1 fruit fly cellular context compared by ENCODE assay signal in genomic region chrX:18237886-18238285, dm6.
TF ChIP-seq lines count a peak whose summit lies in the region.

No protein-coding gene starts in this region.

TF ChIP-seq in whole organism, embryonic, 481 proteins besides CTCF, POLR2A, EP300 and RAD21 (continued from another document and continues in another):
- TF ChIP-seq CG3726 (GFP tag; IDR thresholded peaks at IDR 0.05; lab: Robert Waterston, UW): no peak
- no peak for TF ChIP-seq nau (GFP tag; optimal IDR thresholded peaks at IDR 0.05; lab: Kevin White, UChicago)
- TF ChIP-seq CG15011 (GFP tag; optimal IDR thresholded peaks at IDR 0.05; lab: Kevin White, UChicago): no peak
- no peak for TF ChIP-seq CG1603 (tag; optimal IDR thresholded peaks at IDR 0.05; lab: Kevin White, UChicago)
- TF ChIP-seq stwl (tag; optimal IDR thresholded peaks at IDR 0.05; lab: Kevin White, UChicago): no peak
- no peak for TF ChIP-seq repo (GFP tag; optimal IDR thresholded peaks at IDR 0.05; lab: Kevin White, UChicago)
- no peak for TF ChIP-seq org-1 (GFP tag; optimal IDR thresholded peaks at IDR 0.05; lab: Kevin White, UChicago)
- TF ChIP-seq Pdp1 (GFP tag; optimal IDR thresholded peaks at IDR 0.05; lab: Kevin White, UChicago): no peak
- no peak for TF ChIP-seq CG3163 (GFP tag; optimal IDR thresholded peaks at IDR 0.05; lab: Kevin White, UChicago)
- no peak for TF ChIP-seq CG13775 (GFP tag; optimal IDR thresholded peaks at IDR 0.05; lab: Kevin White, UChicago)
- TF ChIP-seq mirr (GFP tag; optimal IDR thresholded peaks at IDR 0.05; lab: Kevin White, UChicago): no peak
- TF ChIP-seq klu (GFP tag; IDR thresholded peaks at IDR 0.05; lab: Robert Waterston, UW): no peak
- TF ChIP-seq CG1602 (GFP tag; optimal IDR thresholded peaks at IDR 0.05; lab: Kevin White, UChicago): no peak
- no peak for TF ChIP-seq eyg (GFP tag; optimal IDR thresholded peaks at IDR 0.05; lab: Kevin White, UChicago)
- no peak for TF ChIP-seq en (GFP tag; optimal IDR thresholded peaks at IDR 0.05; lab: Kevin White, UChicago)
- no peak for TF ChIP-seq sob (GFP tag; IDR thresholded peaks at IDR 0.05; lab: Robert Waterston, UW)
- no peak for TF ChIP-seq CG7556 (GFP tag; optimal IDR thresholded peaks at IDR 0.05; lab: Kevin White, UChicago)
- no peak for TF ChIP-seq D19A (tag; optimal IDR thresholded peaks at IDR 0.05; lab: Kevin White, UChicago)
- no peak for TF ChIP-seq CG14667 (GFP tag; IDR thresholded peaks at IDR 0.05; lab: Robert Waterston, UW)
- TF ChIP-seq salm (tag; optimal IDR thresholded peaks at IDR 0.05; lab: Kevin White, UChicago): no peak
- TF ChIP-seq CG7357 (GFP tag; IDR thresholded peaks at IDR 0.05; lab: Robert Waterston, UW): no peak
- no peak for TF ChIP-seq da (GFP tag; optimal IDR thresholded peaks at IDR 0.05; lab: Kevin White, UChicago)
- no peak for TF ChIP-seq vfl (GFP tag; optimal IDR thresholded peaks at IDR 0.05; lab: Kevin White, UChicago)
- no peak for TF ChIP-seq CG15479 (GFP tag; optimal IDR thresholded peaks at IDR 0.05; lab: Kevin White, UChicago)
- no peak for TF ChIP-seq Deaf1 (tag; optimal IDR thresholded peaks at IDR 0.05; lab: Kevin White, UChicago)
- TF ChIP-seq Gsc (GFP tag; IDR thresholded peaks at IDR 0.05; lab: Robert Waterston, UW): no peak
- no peak for TF ChIP-seq ssp (GFP tag; IDR thresholded peaks at IDR 0.05; lab: Robert Waterston, UW)
- no peak for TF ChIP-seq CG4854 (GFP tag; optimal IDR thresholded peaks at IDR 0.05; lab: Kevin White, UChicago)
- no peak for TF ChIP-seq ranshi (GFP tag; IDR thresholded peaks at IDR 0.05; lab: Robert Waterston, UW)
- TF ChIP-seq CG9727 (GFP tag; optimal IDR thresholded peaks at IDR 0.05; lab: Kevin White, UChicago): no peak
- no peak for TF ChIP-seq BEAF-32 (GFP tag; optimal IDR thresholded peaks at IDR 0.05; lab: Kevin White, UChicago)
- no peak for TF ChIP-seq CG8478 (optimal IDR thresholded peaks at IDR 0.05; lab: Kevin White, UChicago)
- no peak for TF ChIP-seq gfzf (GFP tag; optimal IDR thresholded peaks at IDR 0.05; lab: Kevin White, UChicago)
- peak; percentile 68 for TF ChIP-seq Blimp-1 (GFP tag; optimal IDR thresholded peaks at IDR 0.05; lab: Kevin White, UChicago)
- TF ChIP-seq CG14710 (tag; optimal IDR thresholded peaks at IDR 0.05; lab: Kevin White, UChicago): peak; percentile 36
- no peak for TF ChIP-seq CoRest (tag; optimal IDR thresholded peaks at IDR 0.05; lab: Kevin White, UChicago)
- TF ChIP-seq PHDP (tag; optimal IDR thresholded peaks at IDR 0.05; lab: Kevin White, UChicago): no peak
- TF ChIP-seq dmrt99B (tag; optimal IDR thresholded peaks at IDR 0.05; lab: Kevin White, UChicago): peak; percentile 25
- no peak for TF ChIP-seq p53 (GFP tag; optimal IDR thresholded peaks at IDR 0.05; lab: Kevin White, UChicago)
- TF ChIP-seq vvl (GFP tag; IDR thresholded peaks at IDR 0.05; lab: Robert Waterston, UW): no peak
- TF ChIP-seq Taf1 (GFP tag; IDR thresholded peaks at IDR 0.05; lab: Robert Waterston, UW): no peak
- no peak for TF ChIP-seq CG16815 (GFP tag; optimal IDR thresholded peaks at IDR 0.05; lab: Kevin White, UChicago)
- no peak for TF ChIP-seq HmgZ (tag; optimal IDR thresholded peaks at IDR 0.05; lab: Kevin White, UChicago)
- TF ChIP-seq so (GFP tag; IDR thresholded peaks at IDR 0.05; lab: Robert Waterston, UW): no peak
- TF ChIP-seq BtbVII (GFP tag; optimal IDR thresholded peaks at IDR 0.05; lab: Kevin White, UChicago): no peak
- no peak for TF ChIP-seq sisA (GFP tag; IDR thresholded peaks at IDR 0.05; lab: Robert Waterston, UW)
- TF ChIP-seq run (tag; optimal IDR thresholded peaks at IDR 0.05; lab: Kevin White, UChicago): no peak
- no peak for TF ChIP-seq emc (GFP tag; optimal IDR thresholded peaks at IDR 0.05; lab: Kevin White, UChicago)
- TF ChIP-seq dati (GFP tag; IDR thresholded peaks at IDR 0.05; lab: Robert Waterston, UW): no peak
- TF ChIP-seq CG5953 (GFP tag; IDR thresholded peaks at IDR 0.05; lab: Robert Waterston, UW): no peak
- peak; percentile 53 for TF ChIP-seq CG2875 (GFP tag; optimal IDR thresholded peaks at IDR 0.05; lab: Kevin White, UChicago)
- TF ChIP-seq grn (GFP tag; optimal IDR thresholded peaks at IDR 0.05; lab: Kevin White, UChicago): no peak
- no peak for TF ChIP-seq zfh2 (GFP tag; optimal IDR thresholded peaks at IDR 0.05; lab: Kevin White, UChicago)
- TF ChIP-seq NK7.1 (GFP tag; optimal IDR thresholded peaks at IDR 0.05; lab: Kevin White, UChicago): no peak
- TF ChIP-seq bowl (GFP tag; IDR thresholded peaks at IDR 0.05; lab: Robert Waterston, UW): no peak
- TF ChIP-seq Usf (GFP tag; optimal IDR thresholded peaks at IDR 0.05; lab: Kevin White, UChicago): no peak
- TF ChIP-seq Bteb2 (GFP tag; optimal IDR thresholded peaks at IDR 0.05; lab: Kevin White, UChicago): no peak
- no peak for TF ChIP-seq kah (GFP tag; optimal IDR thresholded peaks at IDR 0.05; lab: Kevin White, UChicago)
- TF ChIP-seq Hsf (GFP tag; optimal IDR thresholded peaks at IDR 0.05; lab: Kevin White, UChicago): no peak
- no peak for TF ChIP-seq hth (optimal IDR thresholded peaks at IDR 0.05; lab: Kevin White, UChicago)
- TF ChIP-seq Sry-β (GFP tag; optimal IDR thresholded peaks at IDR 0.05; lab: Kevin White, UChicago): peak; percentile 21
- TF ChIP-seq tap (tag; optimal IDR thresholded peaks at IDR 0.05; lab: Kevin White, UChicago): no peak
- TF ChIP-seq crol (GFP tag; IDR thresholded peaks at IDR 0.05; lab: Robert Waterston, UW): no peak
- no peak for TF ChIP-seq Neu2 (GFP tag; optimal IDR thresholded peaks at IDR 0.05; lab: Kevin White, UChicago; ENCODE audit: borderline replicate concordance)
- peak; percentile 47 for TF ChIP-seq wek (GFP tag; optimal IDR thresholded peaks at IDR 0.05; lab: Kevin White, UChicago)
- TF ChIP-seq Bgb (GFP tag; IDR thresholded peaks at IDR 0.05; lab: Robert Waterston, UW; ENCODE audit: partially characterized antibody): no peak
- no peak for TF ChIP-seq CG2116 (GFP tag; optimal IDR thresholded peaks at IDR 0.05; lab: Kevin White, UChicago)
- TF ChIP-seq jing (GFP tag; optimal IDR thresholded peaks at IDR 0.05; lab: Kevin White, UChicago): no peak
- TF ChIP-seq cato (GFP tag; optimal IDR thresholded peaks at IDR 0.05; lab: Kevin White, UChicago; ENCODE audit: borderline replicate concordance): no peak
- no peak for TF ChIP-seq tll (GFP tag; optimal IDR thresholded peaks at IDR 0.05; lab: Kevin White, UChicago)
- peak; percentile 28; the same call in 1 of the 2 replicates for TF ChIP-seq Awh (GFP tag; IDR thresholded peaks at IDR 0.05; lab: Robert Waterston, UW)
- TF ChIP-seq ham (GFP tag; IDR thresholded peaks at IDR 0.05; lab: Robert Waterston, UW): no peak
- no peak for TF ChIP-seq Atf6 (GFP tag; IDR thresholded peaks at IDR 0.05; lab: Robert Waterston, UW)
- no peak for TF ChIP-seq cas (GFP tag; IDR thresholded peaks at IDR 0.05; lab: Robert Waterston, UW)
- TF ChIP-seq nerfin-2 (GFP tag; IDR thresholded peaks at IDR 0.05; lab: Robert Waterston, UW; ENCODE audit: partially characterized antibody): no peak
- no peak for TF ChIP-seq CHES-1-like (GFP tag; optimal IDR thresholded peaks at IDR 0.05; lab: Kevin White, UChicago)
- TF ChIP-seq CG7928 (GFP tag; optimal IDR thresholded peaks at IDR 0.05; lab: Kevin White, UChicago): no peak
- no peak for TF ChIP-seq CG12104 (GFP tag; optimal IDR thresholded peaks at IDR 0.05; lab: Kevin White, UChicago)
- no peak for TF ChIP-seq CG10565 (GFP tag; optimal IDR thresholded peaks at IDR 0.05; lab: Kevin White, UChicago)
- TF ChIP-seq CG10431 (GFP tag; optimal IDR thresholded peaks at IDR 0.05; lab: Kevin White, UChicago): peak; percentile 46
- no peak for TF ChIP-seq CG8089 (GFP tag; optimal IDR thresholded peaks at IDR 0.05; lab: Kevin White, UChicago)
- TF ChIP-seq slou (GFP tag; optimal IDR thresholded peaks at IDR 0.05; lab: Kevin White, UChicago): no peak
- no peak for TF ChIP-seq CG9932 (GFP tag; IDR thresholded peaks at IDR 0.05; lab: Robert Waterston, UW)
- peak; percentile 28 for TF ChIP-seq gem (tag; optimal IDR thresholded peaks at IDR 0.05; lab: Kevin White, UChicago)
- no peak for TF ChIP-seq CG9437 (GFP tag; optimal IDR thresholded peaks at IDR 0.05; lab: Kevin White, UChicago)
- no peak for TF ChIP-seq lmd (GFP tag; IDR thresholded peaks at IDR 0.05; lab: Robert Waterston, UW)
- no peak for TF ChIP-seq Ets97D (GFP tag; optimal IDR thresholded peaks at IDR 0.05; lab: Kevin White, UChicago)
- no peak for TF ChIP-seq Doc3 (GFP tag; IDR thresholded peaks at IDR 0.05; lab: Robert Waterston, UW; ENCODE audit: partially characterized antibody)
- no peak for TF ChIP-seq pnt (GFP tag; optimal IDR thresholded peaks at IDR 0.05; lab: Kevin White, UChicago)
- no peak for TF ChIP-seq bcd (GFP tag; optimal IDR thresholded peaks at IDR 0.05; lab: Kevin White, UChicago)
- TF ChIP-seq CG3407 (GFP tag; optimal IDR thresholded peaks at IDR 0.05; lab: Kevin White, UChicago): peak; percentile 76
- no peak for TF ChIP-seq fd3F (GFP tag; optimal IDR thresholded peaks at IDR 0.05; lab: Kevin White, UChicago)
- no peak for TF ChIP-seq CG9609 (GFP tag; optimal IDR thresholded peaks at IDR 0.05; lab: Kevin White, UChicago)
- no peak for TF ChIP-seq gt (GFP tag; IDR thresholded peaks at IDR 0.05; lab: Robert Waterston, UW)
- TF ChIP-seq CG7271 (tag; optimal IDR thresholded peaks at IDR 0.05; lab: Kevin White, UChicago): no peak
- no peak for TF ChIP-seq CG9876 (GFP tag; optimal IDR thresholded peaks at IDR 0.05; lab: Kevin White, UChicago)
- TF ChIP-seq CG3281 (GFP tag; optimal IDR thresholded peaks at IDR 0.05; lab: Kevin White, UChicago): no peak
- TF ChIP-seq H2.0 (GFP tag; IDR thresholded peaks at IDR 0.05; lab: Robert Waterston, UW): no peak
- TF ChIP-seq CG8388 (GFP tag; optimal IDR thresholded peaks at IDR 0.05; lab: Kevin White, UChicago): no peak
- TF ChIP-seq Asciz (GFP tag; optimal IDR thresholded peaks at IDR 0.05; lab: Kevin White, UChicago): peak; percentile 60
- no peak for TF ChIP-seq ash1 (GFP tag; optimal IDR thresholded peaks at IDR 0.05; lab: Kevin White, UChicago)
- TF ChIP-seq prd (optimal IDR thresholded peaks at IDR 0.05; lab: Kevin White, UChicago): no peak
- TF ChIP-seq prd (GFP tag; IDR thresholded peaks at IDR 0.05; lab: Robert Waterston, UW): no peak
- no peak for TF ChIP-seq pho (GFP tag; optimal IDR thresholded peaks at IDR 0.05; lab: Kevin White, UChicago)
- TF ChIP-seq Nf-YB (GFP tag; optimal IDR thresholded peaks at IDR 0.05; lab: Kevin White, UChicago): no peak
- no peak for TF ChIP-seq Lpt (GFP tag; optimal IDR thresholded peaks at IDR 0.05; lab: Kevin White, UChicago)
- no peak for TF ChIP-seq Fer1 (GFP tag; optimal IDR thresholded peaks at IDR 0.05; lab: Kevin White, UChicago)
- no peak for TF ChIP-seq schlank (tag; optimal IDR thresholded peaks at IDR 0.05; lab: Kevin White, UChicago)
- TF ChIP-seq zen2 (GFP tag; IDR thresholded peaks at IDR 0.05; lab: Robert Waterston, UW; ENCODE audit: partially characterized antibody): no peak
- TF ChIP-seq CG6765 (GFP tag; optimal IDR thresholded peaks at IDR 0.05; lab: Kevin White, UChicago): no peak
- TF ChIP-seq cad (GFP tag; optimal IDR thresholded peaks at IDR 0.05; lab: Kevin White, UChicago): no peak
- no peak for TF ChIP-seq ato (GFP tag; IDR thresholded peaks at IDR 0.05; lab: Robert Waterston, UW; ENCODE audit: partially characterized antibody)
- TF ChIP-seq lab (GFP tag; optimal IDR thresholded peaks at IDR 0.05; lab: Kevin White, UChicago): peak; percentile 32
- TF ChIP-seq usp (GFP tag; optimal IDR thresholded peaks at IDR 0.05; lab: Kevin White, UChicago): no peak
- TF ChIP-seq pb (GFP tag; optimal IDR thresholded peaks at IDR 0.05; lab: Kevin White, UChicago): no peak
- TF ChIP-seq CG12391 (tag; optimal IDR thresholded peaks at IDR 0.05; lab: Kevin White, UChicago): no peak
- no peak for TF ChIP-seq ap (GFP tag; IDR thresholded peaks at IDR 0.05; lab: Robert Waterston, UW)
- TF ChIP-seq sug (tag; optimal IDR thresholded peaks at IDR 0.05; lab: Kevin White, UChicago): no peak
- no peak for TF ChIP-seq GATAe (GFP tag; conservative IDR thresholded peaks at IDR 0.05; lab: Robert Waterston, UW)
- TF ChIP-seq zf30C (GFP tag; optimal IDR thresholded peaks at IDR 0.05; lab: Kevin White, UChicago): no peak
- TF ChIP-seq tin (GFP tag; optimal IDR thresholded peaks at IDR 0.05; lab: Kevin White, UChicago): no peak
- no peak for TF ChIP-seq ttk (GFP tag; IDR thresholded peaks at IDR 0.05; lab: Robert Waterston, UW)
- TF ChIP-seq sens-2 (GFP tag; IDR thresholded peaks at IDR 0.05; lab: Robert Waterston, UW): no peak
- no peak for TF ChIP-seq lola (GFP tag; optimal IDR thresholded peaks at IDR 0.05; lab: Kevin White, UChicago)
- no peak for TF ChIP-seq CG4617 (GFP tag; optimal IDR thresholded peaks at IDR 0.05; lab: Kevin White, UChicago; ENCODE audit: borderline replicate concordance)
- no peak for TF ChIP-seq CG12769 (tag; optimal IDR thresholded peaks at IDR 0.05; lab: Kevin White, UChicago)
- no peak for TF ChIP-seq pros (GFP tag; optimal IDR thresholded peaks at IDR 0.05; lab: Kevin White, UChicago)
- no peak for TF ChIP-seq CG6654 (GFP tag; optimal IDR thresholded peaks at IDR 0.05; lab: Kevin White, UChicago)
- no peak for TF ChIP-seq Spps (tag; optimal IDR thresholded peaks at IDR 0.05; lab: Kevin White, UChicago)
- TF ChIP-seq ind (GFP tag; optimal IDR thresholded peaks at IDR 0.05; lab: Kevin White, UChicago): no peak
- TF ChIP-seq trh (GFP tag; optimal IDR thresholded peaks at IDR 0.05; lab: Kevin White, UChicago): no peak
- TF ChIP-seq disco-r (GFP tag; optimal IDR thresholded peaks at IDR 0.05; lab: Kevin White, UChicago): no peak
- no peak for TF ChIP-seq pzg (GFP tag; optimal IDR thresholded peaks at IDR 0.05; lab: Kevin White, UChicago)
- no peak for TF ChIP-seq seq (GFP tag; IDR thresholded peaks at IDR 0.05; lab: Robert Waterston, UW)
- no peak for TF ChIP-seq CG18476 (GFP tag; optimal IDR thresholded peaks at IDR 0.05; lab: Kevin White, UChicago)
- no peak for TF ChIP-seq her (GFP tag; optimal IDR thresholded peaks at IDR 0.05; lab: Kevin White, UChicago)
- TF ChIP-seq slp2 (GFP tag; optimal IDR thresholded peaks at IDR 0.05; lab: Kevin White, UChicago): no peak
- TF ChIP-seq CG11085 (GFP tag; IDR thresholded peaks at IDR 0.05; lab: Robert Waterston, UW): no peak
- TF ChIP-seq CG14050 (GFP tag; IDR thresholded peaks at IDR 0.05; lab: Robert Waterston, UW): no peak
- no peak for TF ChIP-seq btn (GFP tag; optimal IDR thresholded peaks at IDR 0.05; lab: Kevin White, UChicago)
- peak; percentile 63 for TF ChIP-seq MTF-1 (GFP tag; optimal IDR thresholded peaks at IDR 0.05; lab: Kevin White, UChicago; ENCODE audit: borderline replicate concordance)
- TF ChIP-seq CG5180 (GFP tag; optimal IDR thresholded peaks at IDR 0.05; lab: Kevin White, UChicago): no peak
